Fruit fly (Drosophila melanogaster): ENCODE measurements around the gene CG2794.

DNA sequence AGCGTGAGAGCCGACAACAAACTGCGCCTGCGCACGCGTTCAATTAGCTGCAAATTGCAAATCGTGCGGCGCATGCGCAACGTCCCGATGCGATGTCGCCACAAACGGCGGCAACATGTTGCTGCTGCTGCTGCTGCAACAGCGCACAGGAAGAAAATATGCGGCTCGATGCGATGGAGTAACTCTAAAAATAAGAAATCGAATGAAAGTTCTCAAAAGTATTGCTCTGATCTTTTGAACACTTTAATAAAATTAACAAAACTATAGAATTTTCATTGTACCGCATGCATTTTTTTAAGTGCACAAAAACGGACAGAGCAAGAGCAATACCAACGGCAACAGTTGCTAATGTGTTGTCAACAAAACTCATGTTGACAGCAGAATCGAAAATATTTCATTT, 42.2 kb downstream of the CG2794 start:
- TF ChIP-seq h (optimal IDR thresholded peaks at IDR 0.05): no peak
- TF ChIP-seq Myc (optimal IDR thresholded peaks at IDR 0.05): no peak
- TF ChIP-seq ttk (optimal IDR thresholded peaks at IDR 0.05): no peak
- no peak for TF ChIP-seq psq (optimal IDR thresholded peaks at IDR 0.05)

All from Kc167 (cell line).